Fruit fly (Drosophila melanogaster) S2 (cell line): ENCODE results near the gene Reck.

ENCODE experiments used
- CG8478 ChIP-seq: fragments of >200 bp; optimal IDR thresholded peaks from 2 replicates; lab custom pipeline; 2018
- CTCF ChIP-seq, 2 experiments: fragments of >200 bp; optimal IDR thresholded peaks; 2 replicates each; lab custom pipeline; 2018

- TF ChIP-seq CTCF (optimal IDR thresholded peaks at IDR 0.05; lab: Kevin White, UChicago) (no peak), CG8478 (lab: Kevin White, UChicago) (no peak)
Measured at dm6 chr3L:14984521-14985150, 29.2 kb downstream of the Reck start, which contains the start of gene mnd.
